Fruit fly (Drosophila melanogaster) whole organism, prepupa: Measurements from ENCODE around the gene Lint-1.

Source experiments
- Blimp-1 ChIP-seq: fragments of 200-800 bp; sonication (Bioruptor generic); optimal IDR thresholded peaks from 3 replicates; lab custom pipeline; 2017; ENCODE audit warnings: missing biosample characterization, missing genetic modification characterization, mild to moderate bottlenecking, moderate library complexity, missing genetic modification reagents
- CG10669 ChIP-seq: fragments of 200-800 bp; sonication (Bioruptor generic); optimal IDR thresholded peaks from 3 replicates; lab custom pipeline; 2018; ENCODE audit warnings: missing biosample characterization, mild to moderate bottlenecking, missing genetic modification characterization, moderate library complexity
- CG11294 ChIP-seq: fragments of 200-800 bp; sonication (Bioruptor generic); IDR thresholded peaks from 2 replicates; pipeline ENCODE4 v1.3.6; 2022; ENCODE audit warnings: missing biosample characterization, missing genetic modification characterization
- CG11902 ChIP-seq: fragments of 200-800 bp; sonication (Bioruptor generic); optimal IDR thresholded peaks from 3 replicates; lab custom pipeline; 2016; ENCODE audit warnings: missing biosample characterization, missing genetic modification characterization
- CG15336 ChIP-seq: fragments of 200-800 bp; sonication (Bioruptor generic); IDR thresholded peaks from 2 replicates; pipeline ENCODE4 v1.3.6; 2022; ENCODE audit warnings: missing biosample characterization, missing genetic modification characterization
- CG1621 ChIP-seq: fragments of 200-800 bp; sonication (Bioruptor generic); optimal IDR thresholded peaks from 3 replicates; lab custom pipeline; 2018; ENCODE audit warnings: missing biosample characterization, mild to moderate bottlenecking, missing genetic modification characterization
- CG16779 ChIP-seq: fragments of 200-800 bp; sonication (Bioruptor generic); optimal IDR thresholded peaks from 3 replicates; lab custom pipeline; 2017; ENCODE audit warnings: missing biosample characterization, mild to moderate bottlenecking, missing genetic modification characterization
- CG3032 ChIP-seq: fragments of 200-800 bp; optimal IDR thresholded peaks from 2 replicates; lab custom pipeline; 2019; ENCODE audit warnings: missing biosample characterization, mild to moderate bottlenecking, missing genetic modification characterization, moderate library complexity
- CG34406 ChIP-seq: fragments of 200-800 bp; sonication (Bioruptor generic); optimal IDR thresholded peaks from 3 replicates; lab custom pipeline; 2016; ENCODE audit warnings: missing biosample characterization, missing genetic modification characterization
- CG4318 ChIP-seq: fragments of 200-800 bp; sonication (Bioruptor generic); optimal IDR thresholded peaks from 3 replicates; lab custom pipeline; 2017; ENCODE audit warnings: missing biosample characterization, mild to moderate bottlenecking, missing genetic modification characterization
- CG6163 ChIP-seq: fragments of 200-800 bp; sonication (Bioruptor generic); IDR thresholded peaks from 3 replicates; pipeline ENCODE4 v1.3.6; 2022; ENCODE audit warnings: missing biosample characterization, missing genetic modification characterization
- CG6792 ChIP-seq: fragments of 200-800 bp; sonication (Bioruptor generic); optimal IDR thresholded peaks from 3 replicates; lab custom pipeline; 2016; ENCODE audit warnings: missing biosample characterization, missing genetic modification characterization
- CG6854 ChIP-seq: fragments of 200-800 bp; sonication (Bioruptor generic); optimal IDR thresholded peaks from 2 replicates; lab custom pipeline; 2017; ENCODE audit warnings: missing biosample characterization, mild to moderate bottlenecking, missing genetic modification characterization
- CG7368 ChIP-seq: fragments of 200-800 bp; sonication (Bioruptor generic); optimal IDR thresholded peaks from 3 replicates; lab custom pipeline; 2016; ENCODE audit warnings: missing biosample characterization, missing genetic modification characterization
- CG8119 ChIP-seq: fragments of 200-800 bp; sonication (Bioruptor generic); IDR thresholded peaks from 3 replicates; pipeline ENCODE4 v1.3.6; 2022; ENCODE audit warnings: missing biosample characterization, missing genetic modification characterization
- CG8319 ChIP-seq: fragments of 200-800 bp; sonication (Bioruptor generic); optimal IDR thresholded peaks from 3 replicates; lab custom pipeline; 2016; ENCODE audit warnings: missing biosample characterization, missing genetic modification characterization
- CG9139 ChIP-seq: fragments of 200-800 bp; sonication (Bioruptor generic); optimal IDR thresholded peaks from 3 replicates; lab custom pipeline; 2017; ENCODE audit warnings: missing biosample characterization, mild to moderate bottlenecking, missing genetic modification characterization
- Eip75B ChIP-seq: fragments of 200-800 bp; sonication (Bioruptor generic); optimal IDR thresholded peaks from 3 replicates; lab custom pipeline; 2016; ENCODE audit warnings: missing biosample characterization, missing genetic modification characterization
- Eip78C ChIP-seq: fragments of 200-800 bp; sonication (Bioruptor generic); peaks from one replicate; lab custom pipeline; 2016; ENCODE audit warnings: missing biosample characterization, missing genetic modification characterization
- Eip93F ChIP-seq: fragments of 200-800 bp; sonication (Bioruptor generic); optimal IDR thresholded peaks from 2 replicates; lab custom pipeline; 2016; ENCODE audit warnings: missing biosample characterization, mild to moderate bottlenecking, missing genetic modification characterization
- Ets21C ChIP-seq: fragments of 200-800 bp; sonication (Bioruptor generic); optimal IDR thresholded peaks from 3 replicates; lab custom pipeline; 2016; ENCODE audit warnings: missing biosample characterization, missing genetic modification characterization
- Ets96B ChIP-seq: fragments of 200-800 bp; optimal IDR thresholded peaks from 2 replicates; lab custom pipeline; 2019; ENCODE audit warnings: missing biosample characterization, mild to moderate bottlenecking, missing genetic modification characterization, moderate library complexity
- Gug ChIP-seq: fragments of 200-800 bp; sonication (Bioruptor generic); IDR thresholded peaks from 2 replicates; pipeline ENCODE4 v1.3.6; 2022; ENCODE audit warnings: missing biosample characterization, missing genetic modification characterization
- Hr38 ChIP-seq: sonication (Bioruptor generic); optimal IDR thresholded peaks from 2 replicates; lab custom pipeline; 2016; ENCODE audit warnings: missing biosample characterization, missing genetic modification characterization
- Hr39 ChIP-seq: fragments of 200-800 bp; sonication (Bioruptor generic); optimal IDR thresholded peaks from 2 replicates; lab custom pipeline; 2016; ENCODE audit warnings: missing biosample characterization, missing genetic modification characterization
- Hr4 ChIP-seq: fragments of 200-800 bp; sonication (Bioruptor generic); optimal IDR thresholded peaks from 3 replicates; lab custom pipeline; 2016; ENCODE audit warnings: missing biosample characterization, missing genetic modification characterization
- Lpt ChIP-seq: fragments of 200-800 bp; sonication (Bioruptor generic); optimal IDR thresholded peaks from 3 replicates; lab custom pipeline; 2016; ENCODE audit warnings: missing biosample characterization, missing genetic modification characterization
- OdsH ChIP-seq: fragments of 200-800 bp; sonication (Bioruptor generic); optimal IDR thresholded peaks from 3 replicates; lab custom pipeline; 2016; ENCODE audit warnings: missing biosample characterization, missing genetic modification characterization
- Smox ChIP-seq: fragments of 200-800 bp; sonication (Bioruptor generic); optimal IDR thresholded peaks from 3 replicates; lab custom pipeline; 2016; ENCODE audit warnings: missing biosample characterization, missing genetic modification characterization
- Sox102F ChIP-seq: fragments of 200-800 bp; sonication (Bioruptor generic); optimal IDR thresholded peaks from 2 replicates; lab custom pipeline; 2016; ENCODE audit warnings: missing biosample characterization, mild to moderate bottlenecking, missing genetic modification characterization
- Sox15 ChIP-seq: fragments of 200-800 bp; sonication (Bioruptor generic); optimal IDR thresholded peaks from 3 replicates; lab custom pipeline; 2016; ENCODE audit warnings: missing biosample characterization, missing genetic modification characterization
- achi ChIP-seq: fragments of 200-800 bp; sonication (Bioruptor generic); optimal IDR thresholded peaks from 3 replicates; lab custom pipeline; 2016; ENCODE audit warnings: missing biosample characterization, missing genetic modification characterization
- acj6 ChIP-seq: fragments of 200-800 bp; sonication (Bioruptor generic); optimal IDR thresholded peaks from 3 replicates; lab custom pipeline; 2016; ENCODE audit warnings: missing biosample characterization, missing genetic modification characterization
- cyc ChIP-seq: fragments of 200-800 bp; sonication (Bioruptor generic); optimal IDR thresholded peaks from 3 replicates; lab custom pipeline; 2016; ENCODE audit warnings: missing biosample characterization, missing genetic modification characterization
- dsx ChIP-seq: fragments of 200-800 bp; optimal IDR thresholded peaks from 3 replicates; lab custom pipeline; 2019; ENCODE audit warnings: missing biosample characterization, mild to moderate bottlenecking, missing genetic modification characterization, moderate library complexity; ENCODE audit not compliant: poor library complexity, severe bottlenecking
- eg ChIP-seq: fragments of 200-800 bp; sonication (Bioruptor generic); IDR thresholded peaks from 3 replicates; pipeline ENCODE4 v1.3.6; 2022; ENCODE audit warnings: missing biosample characterization, missing genetic modification characterization
- fkh ChIP-seq: fragments of 200-800 bp; sonication (Bioruptor generic); optimal IDR thresholded peaks from 3 replicates; lab custom pipeline; 2017; ENCODE audit warnings: missing biosample characterization, mild to moderate bottlenecking, missing genetic modification characterization, moderate library complexity
- lz ChIP-seq: fragments of 200-800 bp; sonication (Bioruptor generic); optimal IDR thresholded peaks from 3 replicates; lab custom pipeline; 2016; ENCODE audit warnings: missing biosample characterization, missing genetic modification characterization
- pdm3 ChIP-seq: fragments of 200-800 bp; sonication (Bioruptor generic); optimal IDR thresholded peaks from 3 replicates; lab custom pipeline; 2016; ENCODE audit warnings: missing biosample characterization, missing genetic modification characterization
- salr ChIP-seq, 2 experiments: fragments of 200-800 bp; sonication (Bioruptor generic); optimal IDR thresholded peaks; 3 replicates each; lab custom pipeline; 2016 to 2018; ENCODE audit warnings: missing biosample characterization in 2 of 2, missing genetic modification characterization in 2 of 2, mild to moderate bottlenecking in 1 of 2
- spab ChIP-seq: fragments of 200-800 bp; sonication (Bioruptor generic); optimal IDR thresholded peaks from 2 replicates; lab custom pipeline; 2017; ENCODE audit warnings: missing biosample characterization, mild to moderate bottlenecking, missing genetic modification characterization, missing genetic modification reagents
- svp ChIP-seq: fragments of 200-800 bp; sonication (Bioruptor generic); peaks from one replicate; lab custom pipeline; 2016; ENCODE audit warnings: missing biosample characterization, missing genetic modification characterization
- topi ChIP-seq: fragments of 200-800 bp; sonication (Bioruptor generic); optimal IDR thresholded peaks from 3 replicates; lab custom pipeline; 2016; ENCODE audit warnings: missing biosample characterization, missing genetic modification characterization
- vri ChIP-seq: fragments of 200-800 bp; sonication (Bioruptor generic); optimal IDR thresholded peaks from 3 replicates; lab custom pipeline; 2016; ENCODE audit warnings: missing biosample characterization, mild to moderate bottlenecking, missing genetic modification characterization

Gene Lint-1

dm6 chrX:11147553-11148067 is 1.5 kb upstream of the Lint-1 start (continued):
- peak; percentile 1 for TF ChIP-seq Sox102F (GFP tag; lab: Kevin White, UChicago)
- TF ChIP-seq Hr38 (GFP tag; lab: Kevin White, UChicago) = no peak
- no peak for TF ChIP-seq CG6792
- TF ChIP-seq Gug (GFP tag; lab: Robert Waterston, UW) = no peak

dm6 chrX:11148272-11148835 is 769 bp upstream of the Lint-1 start, which contains the start of gene Ran:
Ran (minus strand) TSS chrX:11148716.
- TF ChIP-seq CG6854 (GFP tag; lab: Kevin White, UChicago) (peak; percentile 44), CG10669 (no peak), svp (GFP tag; lab: Kevin White, UChicago) (peak; percentile 24), eg (0 out of 3 replicates have a peak, but pooled peaks have one; percentile 15), acj6 (GFP tag; lab: Kevin White, UChicago) (no peak), CG6163 (GFP tag; lab: Robert Waterston, UW) (peak; percentile 34; the same call in 1 of the 3 replicates), vri (GFP tag; lab: Kevin White, UChicago) (no peak), fkh (GFP tag; lab: Kevin White, UChicago) (no peak)

DNA sequence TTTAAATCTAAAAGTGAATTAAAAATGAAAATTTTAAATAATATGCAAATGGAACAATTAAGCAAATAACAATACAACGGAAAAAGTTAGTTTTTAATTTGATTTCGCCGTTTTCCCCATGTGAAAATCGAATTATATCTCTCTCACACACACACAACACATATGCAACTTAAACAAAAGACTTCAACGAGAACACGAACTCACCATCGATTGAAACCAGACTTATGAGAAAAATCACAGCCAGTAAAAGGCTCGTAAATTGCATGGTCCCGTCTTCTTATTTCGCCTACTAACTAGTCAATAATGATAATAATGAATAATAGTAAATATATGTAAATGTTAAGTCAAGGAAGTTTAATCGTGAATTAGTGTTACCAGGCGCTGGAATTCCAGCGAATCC is 4.3 kb downstream of the Lint-1 start:
- TF ChIP-seq Sox15 = no peak
- TF ChIP-seq CG1621 (tag; lab: Kevin White, UChicago) = no peak
- no peak for TF ChIP-seq eg
- TF ChIP-seq Eip93F (GFP tag; lab: Kevin White, UChicago) = peak; percentile 28
- TF ChIP-seq CG7368 (GFP tag; lab: Kevin White, UChicago) = no peak
- no peak for TF ChIP-seq CG16779
- no peak for TF ChIP-seq CG6792
- TF ChIP-seq CG11294 (GFP tag; lab: Robert Waterston, UW) = no peak

- TF ChIP-seq Blimp-1 (GFP tag; lab: Kevin White, UChicago) (no peak), Eip93F (GFP tag; lab: Kevin White, UChicago) (no peak), CG8319 (no peak), salr (GFP tag; optimal IDR thresholded peaks at IDR 0.05; lab: Kevin White, UChicago) (no peak), Hr38 (GFP tag; lab: Kevin White, UChicago) (no peak), CG6854 (GFP tag; lab: Kevin White, UChicago) (no peak), svp (GFP tag; lab: Kevin White, UChicago) (peak; percentile 78), cyc (GFP tag; lab: Kevin White, UChicago) (peak; percentile 44), vri (GFP tag; lab: Kevin White, UChicago) (no peak), CG3032 (no peak), CG34406 (GFP tag; lab: Kevin White, UChicago) (no peak), Hr4 (GFP tag; lab: Kevin White, UChicago) (peak; percentile 7), CG11294 (GFP tag; lab: Robert Waterston, UW) (no peak), pdm3 (peak; percentile 4), CG1621 (tag; lab: Kevin White, UChicago) (no peak), CG8119 (no peak), Eip78C (GFP tag; lab: Kevin White, UChicago) (peak; percentile 14), Ets21C (GFP tag; lab: Kevin White, UChicago) (peak; percentile 19), spab (GFP tag; lab: Kevin White, UChicago) (no peak), Hr39 (GFP tag; lab: Kevin White, UChicago) (peak; percentile 38), CG4318 (GFP tag; lab: Kevin White, UChicago) (no peak), topi (GFP tag; lab: Kevin White, UChicago) (no peak), Lpt (GFP tag; lab: Kevin White, UChicago) (no peak), Eip75B (GFP tag; lab: Kevin White, UChicago) (peak; percentile 8), lz (peak; percentile 44), Smox (GFP tag; lab: Kevin White, UChicago) (no peak), CG15336 (GFP tag; lab: Robert Waterston, UW) (no peak), CG9139 (GFP tag; lab: Kevin White, UChicago) (no peak), Gug (GFP tag; lab: Robert Waterston, UW) (no peak), dsx (no peak), OdsH (GFP tag; lab: Kevin White, UChicago) (no peak), achi (GFP tag; lab: Kevin White, UChicago) (no peak), CG11902 (GFP tag; lab: Kevin White, UChicago) (no peak), CG16779 (no peak), Ets96B (no peak)
Observed at dm6 chrX:11153826-11154510, 4.8 kb downstream of the Lint-1 start, which contains the start of the genes rtv and Dlic. rtv (minus strand) TSS chrX:11153990. Dlic (plus strand) TSS chrX:11154421.
